Worm (Caenorhabditis elegans) whole organism, L3 larva: ENCODE measurements around the gene Y60A3A.25.

Experiments
- ama-1 ChIP-seq: fragments of 150-350 bp; optimal IDR thresholded peaks from 2 replicates; lab custom pipeline; 2018
- elt-1 ChIP-seq: fragments of 150-350 bp; optimal IDR thresholded peaks from 2 replicates; lab custom pipeline; 2014; ENCODE audit warnings: missing biosample characterization, missing genetic modification characterization
- nhr-23 ChIP-seq: fragments of 150-350 bp; optimal IDR thresholded peaks from 2 replicates; lab custom pipeline; 2014; ENCODE audit warnings: missing biosample characterization, missing genetic modification reagents, missing genetic modification characterization
- nhr-237 ChIP-seq: fragments of 150-350 bp; optimal IDR thresholded peaks from 2 replicates; lab custom pipeline; 2014; ENCODE audit warnings: missing biosample characterization, missing genetic modification characterization
- pha-4 ChIP-seq: fragments of 150-350 bp; optimal IDR thresholded peaks from 2 replicates; lab custom pipeline; 2014; ENCODE audit warnings: missing biosample characterization, missing genetic modification reagents, missing genetic modification characterization
- pqm-1 ChIP-seq: fragments of 150-350 bp; optimal IDR thresholded peaks from 2 replicates; lab custom pipeline; 2017; ENCODE audit warnings: missing biosample characterization, missing genetic modification characterization, inconsistent platforms
- sea-2 ChIP-seq: fragments of 150-350 bp; sonication (generic microtip); optimal IDR thresholded peaks from 4 replicates; lab custom pipeline; 2014; ENCODE audit warnings: missing biosample characterization, missing genetic modification reagents, missing genetic modification characterization
- ztf-4 ChIP-seq: fragments of 150-350 bp; optimal IDR thresholded peaks from 2 replicates; lab custom pipeline; 2014; ENCODE audit warnings: missing biosample characterization, missing genetic modification characterization

- TF ChIP-seq sea-2, result no peak
- no peak for TF ChIP-seq nhr-237 (tag; lab: Kevin White, UChicago)
- no peak for TF ChIP-seq pqm-1
- no peak for TF ChIP-seq nhr-23 (tag; lab: Kevin White, UChicago)
- TF ChIP-seq elt-1 (tag; lab: Kevin White, UChicago), result no peak
- no peak for TF ChIP-seq pha-4 (tag; lab: Kevin White, UChicago)
- no peak for TF ChIP-seq ztf-4
- TF ChIP-seq ama-1 (lab: Kevin White, UChicago), result no peak
Measured at ce11 chrV:19965626-19966025, 28.4 kb downstream of the Y60A3A.25 start, which contains the start of gene srh-171.
